Worm (Caenorhabditis elegans): Measurements from ENCODE around the gene irld-1.

DNA sequence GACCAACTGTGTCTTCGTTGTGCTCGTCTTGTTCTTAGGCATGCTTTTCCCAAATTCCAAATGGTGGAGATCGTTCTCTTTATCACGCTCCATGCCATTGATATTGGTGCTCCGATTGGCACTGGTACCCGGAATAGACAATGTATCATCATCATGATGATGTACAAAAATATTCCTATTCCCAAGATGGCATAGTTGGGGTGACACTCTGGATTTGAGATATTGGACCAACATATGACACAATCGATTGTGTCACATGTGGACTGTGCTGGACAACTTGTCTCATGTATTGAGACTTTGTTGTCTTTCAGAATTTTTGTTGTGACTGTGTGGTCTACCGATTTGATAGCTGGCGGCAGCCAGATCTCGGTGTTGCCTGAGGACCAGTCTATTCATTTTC lies 32.3 kb upstream of the irld-1 start:
- TF ChIP-seq ahr-1 (tag; optimal IDR thresholded peaks at IDR 0.05): no peak
- no peak for TF ChIP-seq C38D4.7 (GFP tag; optimal IDR thresholded peaks at IDR 0.05)
- no peak for TF ChIP-seq fkh-10 (GFP tag; optimal IDR thresholded peaks at IDR 0.05)
- TF ChIP-seq pros-1 (tag; optimal IDR thresholded peaks at IDR 0.05): no peak
- TF ChIP-seq pha-4 (tag; optimal IDR thresholded peaks at IDR 0.05): no peak
- no peak for TF ChIP-seq unc-42 (tag; optimal IDR thresholded peaks at IDR 0.05)
- no peak for TF ChIP-seq ets-4 (tag; optimal IDR thresholded peaks at IDR 0.05)
- no peak for TF ChIP-seq Y22D7AL.16 (tag; optimal IDR thresholded peaks at IDR 0.05)
